Worm (Caenorhabditis elegans): ENCODE data around the gene srh-171.

ce11 chrV:19958744-19959143 lies 6.8 kb upstream of the srh-171 start, which contains the start of gene srh-172:
- TF ChIP-seq sea-1 (GFP tag; conservative IDR thresholded peaks at IDR 0.05): no peak
- no peak for TF ChIP-seq ceh-13 (GFP tag; optimal IDR thresholded peaks at IDR 0.05)
- TF ChIP-seq ama-1 (optimal IDR thresholded peaks at IDR 0.05): no peak
